Worm (Caenorhabditis elegans) whole organism, L2 larva: ENCODE results near the gene C06B3.16.

Experiments
- ceh-82 ChIP-seq: fragments of 150-350 bp; optimal IDR thresholded peaks from 2 replicates; lab custom pipeline; 2014; ENCODE audit warnings: missing biosample characterization, missing genetic modification characterization
- dmd-4 ChIP-seq: sonication (generic microtip); optimal IDR thresholded peaks from 2 replicates; lab custom pipeline; 2017; ENCODE audit warnings: missing biosample characterization, missing genetic modification characterization
- lsy-2 ChIP-seq, 2 experiments: fragments of 150-350 bp in 1 of 2; sonication (generic microtip) in 1 of 2; optimal IDR thresholded peaks; 2 replicates each; lab custom pipeline; 2014 to 2017; ENCODE audit warnings: missing biosample characterization in 2 of 2, missing genetic modification characterization in 2 of 2
- nhr-10 ChIP-seq: sonication (generic microtip); optimal IDR thresholded peaks from 2 replicates; lab custom pipeline; 2017; ENCODE audit warnings: missing biosample characterization, missing genetic modification characterization
- nhr-6 ChIP-seq: fragments of 150-350 bp; optimal IDR thresholded peaks from 2 replicates; lab custom pipeline; 2014; ENCODE audit warnings: missing biosample characterization, missing genetic modification characterization
- unc-62 ChIP-seq: fragments of 150-350 bp; optimal IDR thresholded peaks from 2 replicates; lab custom pipeline; 2014; ENCODE audit warnings: missing biosample characterization, missing genetic modification reagents, missing genetic modification characterization
- ztf-11 ChIP-seq: sonication (generic microtip); optimal IDR thresholded peaks from 2 replicates; lab custom pipeline; 2017; ENCODE audit warnings: missing biosample characterization, missing genetic modification characterization
- ztf-4 ChIP-seq: fragments of 150-350 bp; optimal IDR thresholded peaks from 2 replicates; lab custom pipeline; 2014; ENCODE audit warnings: missing biosample characterization, missing genetic modification characterization

DNA sequence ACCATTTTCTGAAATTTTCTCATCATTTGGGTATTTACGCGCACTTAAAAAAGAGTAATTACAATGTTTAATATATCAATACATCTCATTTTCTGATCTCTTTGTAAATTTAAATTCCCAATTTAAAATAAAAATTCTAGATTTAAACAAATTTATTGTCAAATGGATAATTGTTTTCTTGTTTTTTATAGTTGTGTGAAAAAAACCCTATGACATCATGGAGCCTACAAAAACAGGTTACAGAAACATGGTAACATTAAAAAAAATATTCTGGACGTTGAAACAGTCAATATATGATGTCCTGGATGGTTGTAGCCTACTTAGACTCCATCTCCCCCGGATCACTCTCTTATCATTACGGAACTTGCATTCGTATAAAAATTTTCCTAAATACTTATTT, 41.8 kb upstream of the C06B3.16 start, which contains the start of gene spp-12:
- TF ChIP-seq unc-62 (GFP tag; lab: Kevin White, UChicago) (no peak), ceh-82 (no peak), lsy-2 (tag; optimal IDR thresholded peaks at IDR 0.05; lab: Kevin White, UChicago) (no peak), nhr-10 (tag; lab: Kevin White, UChicago) (no peak), ztf-11 (no peak), dmd-4 (tag; lab: Kevin White, UChicago) (no peak), ztf-4 (tag; lab: Kevin White, UChicago) (no peak), nhr-6 (tag; lab: Kevin White, UChicago) (no peak)
